Worm (Caenorhabditis elegans): ENCODE results near the gene M79.2.
A peak's percentile ranks its signal among the peaks of the same experiment; 100 is the strongest.

DNA sequence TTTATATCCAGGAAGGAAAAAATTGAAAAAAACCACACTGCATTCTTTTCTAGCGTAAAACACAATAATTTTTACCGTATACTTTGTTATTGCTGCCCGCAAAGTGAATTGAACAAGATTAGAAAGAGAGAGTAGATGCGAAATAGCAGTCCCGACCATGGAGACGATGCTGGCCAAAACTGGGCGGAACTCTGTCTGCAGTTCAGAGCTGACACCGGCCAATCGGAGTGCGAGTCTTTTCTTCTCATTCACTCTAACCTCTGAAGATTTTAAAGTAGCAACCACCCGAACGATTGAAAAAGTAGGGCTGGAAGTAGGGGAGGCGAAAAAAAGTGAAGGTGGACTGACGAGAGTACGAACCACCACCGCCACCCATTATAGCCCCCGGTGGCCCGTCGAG lies 28.0 kb upstream of the M79.2 start:
- TF ChIP-seq tbx-7 (tag; optimal IDR thresholded peaks at IDR 0.05), result no peak
- no peak for TF ChIP-seq elt-2 (tag; optimal IDR thresholded peaks at IDR 0.05)
- TF ChIP-seq sox-4 (tag; optimal IDR thresholded peaks at IDR 0.05), result no peak
- TF ChIP-seq ceh-34 (tag; optimal IDR thresholded peaks at IDR 0.05), result no peak
- TF ChIP-seq ceh-48 (tag; optimal IDR thresholded peaks at IDR 0.05), result no peak
- no peak for TF ChIP-seq ceh-22 (tag; optimal IDR thresholded peaks at IDR 0.05)
- no peak for TF ChIP-seq ceh-14 (tag; optimal IDR thresholded peaks at IDR 0.05)
- no peak for TF ChIP-seq pax-1 (tag; optimal IDR thresholded peaks at IDR 0.05)
- TF ChIP-seq nfya-1 (tag; optimal IDR thresholded peaks at IDR 0.05), result peak; percentile 14
- no peak for TF ChIP-seq dve-1 (tag; optimal IDR thresholded peaks at IDR 0.05)

All from whole organism, late embryonic.